Worm (Caenorhabditis elegans): Measurements from ENCODE around the gene nhr-212.
A peak's percentile ranks its signal among the peaks of the same experiment; 100 is the strongest.

nhr-212 gene

DNA sequence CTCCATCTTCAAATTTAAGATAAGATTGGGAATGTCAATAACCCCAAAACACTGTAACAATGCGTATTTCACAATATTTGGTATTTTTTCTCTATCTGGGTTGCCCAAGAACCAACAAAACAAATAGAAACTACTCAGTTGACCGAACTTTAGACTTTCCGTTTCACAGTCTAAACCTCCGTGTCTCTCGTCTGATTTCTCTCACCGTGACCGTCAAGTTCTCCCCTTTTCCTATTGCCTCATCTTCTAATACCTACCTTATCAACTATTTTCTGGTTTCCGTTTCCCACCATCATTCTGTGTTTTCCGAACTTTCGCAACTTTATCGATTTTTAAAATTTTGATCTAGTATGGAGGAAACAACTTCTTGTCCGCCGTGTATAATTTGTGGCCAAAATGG, 9.6 kb downstream of the nhr-212 start, which contains the start of gene nhr-131:
Gene nhr-131, plus strand, starts transcription at position 87 of the 400 bp plus-strand sequence.
- no peak for TF ChIP-seq hmg-20 (GFP tag; IDR thresholded peaks at IDR 0.05)
- no peak for TF ChIP-seq tbx-9 (tag; optimal IDR thresholded peaks at IDR 0.05; ENCODE audit: borderline replicate concordance)
- no peak for TF ChIP-seq B0019.2 (GFP tag; conservative IDR thresholded peaks at IDR 0.05)
- TF ChIP-seq lin-54 (GFP tag; optimal IDR thresholded peaks at IDR 0.05), result no peak
- TF ChIP-seq F33H1.4 (GFP tag; IDR thresholded peaks at IDR 0.05), result no peak
- TF ChIP-seq F39B2.1 (GFP tag; IDR thresholded peaks at IDR 0.05), result no peak
- no peak for TF ChIP-seq sptf-2 (GFP tag; optimal IDR thresholded peaks at IDR 0.05)
- TF ChIP-seq rpc-1 (optimal IDR thresholded peaks at IDR 0.05), result no peak
- TF ChIP-seq rpc-1 (tag; optimal IDR thresholded peaks at IDR 0.05), result no peak
- no peak for TF ChIP-seq K11D2.4 (GFP tag; IDR thresholded peaks at IDR 0.05)
- no peak for TF ChIP-seq hmg-1.2 (GFP tag; IDR thresholded peaks at IDR 0.05)
- no peak for TF ChIP-seq snpc-4 (GFP tag; optimal IDR thresholded peaks at IDR 0.05)
- no peak for TF ChIP-seq snpc-4 (tag; optimal IDR thresholded peaks at IDR 0.05)
- peak; percentile 77 for TF ChIP-seq nhr-80 (tag; optimal IDR thresholded peaks at IDR 0.05)
- TF ChIP-seq dox-1 (GFP tag; IDR thresholded peaks at IDR 0.05), result peak; percentile 41
- TF ChIP-seq athp-1 (tag; optimal IDR thresholded peaks at IDR 0.05), result no peak
- TF ChIP-seq ztf-18 (tag; optimal IDR thresholded peaks at IDR 0.05), result no peak
- TF ChIP-seq ceh-79 (tag; optimal IDR thresholded peaks at IDR 0.05), result no peak
- no peak for TF ChIP-seq nhr-27 (tag; optimal IDR thresholded peaks at IDR 0.05)
- TF ChIP-seq madf-10 (tag; optimal IDR thresholded peaks at IDR 0.05), result no peak
- TF ChIP-seq ceh-58 (GFP tag; IDR thresholded peaks at IDR 0.05), result no peak
- TF ChIP-seq B0035.1 (tag; optimal IDR thresholded peaks at IDR 0.05), result no peak
- TF ChIP-seq lin-40 (tag; optimal IDR thresholded peaks at IDR 0.05), result peak; percentile 20
- TF ChIP-seq efl-1 (GFP tag; optimal IDR thresholded peaks at IDR 0.05), result no peak
- no peak for TF ChIP-seq C17E4.6 (GFP tag; IDR thresholded peaks at IDR 0.05)
- TF ChIP-seq chd-7 (tag; optimal IDR thresholded peaks at IDR 0.05), result no peak
- peak; percentile 73 for TF ChIP-seq cebp-1 (GFP tag; IDR thresholded peaks at IDR 0.05)
- peak; percentile 89 for TF ChIP-seq cebp-1 (tag; optimal IDR thresholded peaks at IDR 0.05)
- no peak for TF ChIP-seq let-607 (tag; optimal IDR thresholded peaks at IDR 0.05)
- no peak for TF ChIP-seq aptf-2 (GFP tag; conservative IDR thresholded peaks at IDR 0.05)
- no peak for TF ChIP-seq Y56A3A.18 (GFP tag; IDR thresholded peaks at IDR 0.05)
- TF ChIP-seq ama-1 (optimal IDR thresholded peaks at IDR 0.05), result no peak
- no peak for TF ChIP-seq ama-1 (GFP tag; optimal IDR thresholded peaks at IDR 0.05)
- TF ChIP-seq hlh-12 (tag; optimal IDR thresholded peaks at IDR 0.05), result no peak
- TF ChIP-seq attf-5 (GFP tag; optimal IDR thresholded peaks at IDR 0.05), result peak; percentile 54
- TF ChIP-seq tbp1 (GFP tag; optimal IDR thresholded peaks at IDR 0.05), result no peak
- TF ChIP-seq die-1 (tag; optimal IDR thresholded peaks at IDR 0.05), result no peak
- TF ChIP-seq pbrm-1 (GFP tag; IDR thresholded peaks at IDR 0.05), result no peak
- no peak for TF ChIP-seq T26A5.8 (tag; optimal IDR thresholded peaks at IDR 0.05)

- no peak for TF ChIP-seq dox-1 (GFP tag; IDR thresholded peaks at IDR 0.05)
- no peak for TF ChIP-seq madf-8 (GFP tag; conservative IDR thresholded peaks at IDR 0.05)
- no peak for TF ChIP-seq B0019.2 (GFP tag; conservative IDR thresholded peaks at IDR 0.05)
- TF ChIP-seq rpc-1 (optimal IDR thresholded peaks at IDR 0.05), result no peak
- TF ChIP-seq rpc-1 (tag; optimal IDR thresholded peaks at IDR 0.05), result no peak
These were observed 12.7 kb downstream of the nhr-212 start, which contains the start of gene T01G6.1 for ce11 chrV:497399-497798. T01G6.1 (plus strand) TSS chrV:497699.

Data from whole organism, young adult.